Worm (Caenorhabditis elegans) whole organism, mixed stage, embryonic: ENCODE results near the gene C18A3.10.

Experiments used
- ceh-39 ChIP-seq: fragments of 150-350 bp; optimal IDR thresholded peaks from 2 replicates; lab custom pipeline; 2014; ENCODE audit warnings: missing biosample characterization, missing genetic modification characterization
- drap-1 ChIP-seq: fragments of 200-800 bp; sonication (Bioruptor generic); optimal IDR thresholded peaks from 3 replicates; lab custom pipeline; 2018; ENCODE audit warnings: mild to moderate bottlenecking, missing genetic modification characterization, missing compliant biosample characterization
- elt-1 ChIP-seq: sonication (generic microtip); optimal IDR thresholded peaks from 2 replicates; lab custom pipeline; 2017; ENCODE audit warnings: missing genetic modification characterization, mild to moderate bottlenecking, missing compliant biosample characterization, antibody characterized with exemption, moderate library complexity, borderline replicate concordance; ENCODE audit not compliant: insufficient read depth
- flh-1 ChIP-seq: fragments of 200-800 bp; sonication (Bioruptor generic); optimal IDR thresholded peaks from 2 replicates; lab custom pipeline; 2018; ENCODE audit warnings: mild to moderate bottlenecking, missing genetic modification characterization, moderate library complexity, missing compliant biosample characterization
- nhr-12 ChIP-seq: fragments of 150-350 bp; optimal IDR thresholded peaks from 2 replicates; lab custom pipeline; 2014; ENCODE audit warnings: missing biosample characterization, missing genetic modification characterization
- sem-2 ChIP-seq: fragments of 200-800 bp; sonication (Bioruptor generic); optimal IDR thresholded peaks from 2 replicates; lab custom pipeline; 2018; ENCODE audit warnings: mild to moderate bottlenecking, missing genetic modification characterization, missing compliant biosample characterization

C18A3.10 gene

ce11 chrII:5667540-5667939, 48.1 kb downstream of the C18A3.10 start:
- TF ChIP-seq sem-2 (GFP tag; lab: Kevin White, UChicago) (peak; percentile 50), ceh-39 (tag; lab: Kevin White, UChicago) (peak; percentile 70), drap-1 (GFP tag; lab: Kevin White, UChicago) (peak; percentile 55), elt-1 (tag; lab: Kevin White, UChicago) (peak; percentile 52), flh-1 (GFP tag; lab: Kevin White, UChicago) (no peak)

ce11 chrII:5665991-5666390, 49.7 kb downstream of the C18A3.10 start, which contains the start of gene C25H3.16:
Gene C25H3.16, plus strand, starts transcription at chrII:5666291.
- TF ChIP-seq nhr-12 = no peak
